Fruit fly (Drosophila melanogaster): ENCODE results near the gene CG14315.

CG14315 gene

dm6 chr3R:18158401-18158800 lies at the start of gene CG14315:
Gene CG14315 (plus strand): TSS chr3R:18158701.
- TF ChIP-seq CG15696 (tag; optimal IDR thresholded peaks at IDR 0.05): no peak
- no peak for TF ChIP-seq CG1832 (GFP tag; optimal IDR thresholded peaks at IDR 0.05)
- TF ChIP-seq tup (GFP tag; optimal IDR thresholded peaks at IDR 0.05): no peak
- TF ChIP-seq kah (GFP tag; optimal IDR thresholded peaks at IDR 0.05): no peak
- no peak for TF ChIP-seq slp2 (GFP tag; optimal IDR thresholded peaks at IDR 0.05)
- TF ChIP-seq zen2 (GFP tag; IDR thresholded peaks at IDR 0.05; ENCODE audit: partially characterized antibody): no peak
- no peak for TF ChIP-seq salm (tag; optimal IDR thresholded peaks at IDR 0.05)
- no peak for TF ChIP-seq dimm (GFP tag; IDR thresholded peaks at IDR 0.05)
- TF ChIP-seq sc (optimal IDR thresholded peaks at IDR 0.05): no peak
- no peak for TF ChIP-seq sc (GFP tag; optimal IDR thresholded peaks at IDR 0.05)
- no peak for TF ChIP-seq CG4707 (GFP tag; optimal IDR thresholded peaks at IDR 0.05)
- TF ChIP-seq CG34376 (GFP tag; optimal IDR thresholded peaks at IDR 0.05): no peak
- TF ChIP-seq CG5180 (GFP tag; optimal IDR thresholded peaks at IDR 0.05): no peak
- TF ChIP-seq kni (GFP tag; optimal IDR thresholded peaks at IDR 0.05): no peak

- TF ChIP-seq Spps (tag; optimal IDR thresholded peaks at IDR 0.05): no peak
- no peak for TF ChIP-seq D19A (tag; optimal IDR thresholded peaks at IDR 0.05)
- no peak for TF ChIP-seq ac (GFP tag; optimal IDR thresholded peaks at IDR 0.05)
- no peak for TF ChIP-seq CG1024 (GFP tag; IDR thresholded peaks at IDR 0.05)
- no peak for TF ChIP-seq fu2 (GFP tag; optimal IDR thresholded peaks at IDR 0.05)
- TF ChIP-seq chinmo (GFP tag; IDR thresholded peaks at IDR 0.05; ENCODE audit: partially characterized antibody): 0 out of 4 replicates have a peak, but pooled peaks have one; percentile 66
- TF ChIP-seq CG16813 (GFP tag; IDR thresholded peaks at IDR 0.05; ENCODE audit: partially characterized antibody): 0 out of 3 replicates have a peak, but pooled peaks have one; percentile 11
- TF ChIP-seq bsh (GFP tag; optimal IDR thresholded peaks at IDR 0.05): no peak
- no peak for TF ChIP-seq CG18619 (GFP tag; optimal IDR thresholded peaks at IDR 0.05)
- no peak for TF ChIP-seq MTF-1 (GFP tag; optimal IDR thresholded peaks at IDR 0.05; ENCODE audit: borderline replicate concordance)
- TF ChIP-seq CG1832 (GFP tag; optimal IDR thresholded peaks at IDR 0.05): peak; percentile 57
- TF ChIP-seq Hey (tag; optimal IDR thresholded peaks at IDR 0.05): no peak
- TF ChIP-seq cg (GFP tag; optimal IDR thresholded peaks at IDR 0.05): peak; percentile 55
- no peak for TF ChIP-seq Asciz (GFP tag; optimal IDR thresholded peaks at IDR 0.05)
- TF ChIP-seq dan (GFP tag; IDR thresholded peaks at IDR 0.05): no peak
- no peak for TF ChIP-seq CG7987 (GFP tag; optimal IDR thresholded peaks at IDR 0.05)
- no peak for TF ChIP-seq crc (GFP tag; optimal IDR thresholded peaks at IDR 0.05)
- no peak for TF ChIP-seq Ptx1 (GFP tag; IDR thresholded peaks at IDR 0.05)
- TF ChIP-seq CG16779 (GFP tag; IDR thresholded peaks at IDR 0.05): no peak
- TF ChIP-seq Med (GFP tag): peak; percentile 65
- peak; percentile 40 to 70 for TF ChIP-seq Trl (optimal IDR thresholded peaks at IDR 0.05)
- no peak for TF ChIP-seq Trl (GFP tag; optimal IDR thresholded peaks at IDR 0.05)
- peak; percentile 97 for TF ChIP-seq scrt (GFP tag; optimal IDR thresholded peaks at IDR 0.05)
- no peak for TF ChIP-seq CG14050 (GFP tag; IDR thresholded peaks at IDR 0.05)
- no peak for TF ChIP-seq Gsc (GFP tag; IDR thresholded peaks at IDR 0.05)
- TF ChIP-seq hbn (GFP tag; IDR thresholded peaks at IDR 0.05; ENCODE audit: partially characterized antibody): no peak
- TF ChIP-seq sqz (GFP tag; optimal IDR thresholded peaks at IDR 0.05): peak; percentile 27
- no peak for TF ChIP-seq ERR (GFP tag; optimal IDR thresholded peaks at IDR 0.05)
- TF ChIP-seq Sox102F (GFP tag; optimal IDR thresholded peaks at IDR 0.05): no peak
- TF ChIP-seq CG14667 (GFP tag; IDR thresholded peaks at IDR 0.05): no peak
- TF ChIP-seq CG7745 (tag; optimal IDR thresholded peaks at IDR 0.05): no peak
- TF ChIP-seq CG15514 (GFP tag; optimal IDR thresholded peaks at IDR 0.05): no peak
- peak; percentile 29 for TF ChIP-seq Nf-YC (tag; optimal IDR thresholded peaks at IDR 0.05)
- no peak for TF ChIP-seq CG17361 (GFP tag; IDR thresholded peaks at IDR 0.05)
- no peak for TF ChIP-seq CG6683 (GFP tag; optimal IDR thresholded peaks at IDR 0.05)
- no peak for TF ChIP-seq Dref (GFP tag; IDR thresholded peaks at IDR 0.05)
- no peak for TF ChIP-seq CG8924 (tag; optimal IDR thresholded peaks at IDR 0.05)
Observed at dm6 chr3R:18111709-18112110, 46.8 kb upstream of the CG14315 start.

All from whole organism, embryonic.